Fruit fly (Drosophila melanogaster): ENCODE measurements around the gene sif.

dm6 chr3L:5690994-5691503, 33.3 kb downstream of the sif start:
- TF ChIP-seq rn (GFP tag; IDR thresholded peaks at IDR 0.05) (no peak), CG13204 (GFP tag; optimal IDR thresholded peaks at IDR 0.05) (no peak), CG32121 (GFP tag; IDR thresholded peaks at IDR 0.05) (no peak), EcR (GFP tag; optimal IDR thresholded peaks at IDR 0.05) (no peak), Pif1B (GFP tag; optimal IDR thresholded peaks at IDR 0.05) (no peak), CG8159 (tag; optimal IDR thresholded peaks at IDR 0.05) (no peak), Pif1A (GFP tag; optimal IDR thresholded peaks at IDR 0.05) (no peak), D1 (tag; optimal IDR thresholded peaks at IDR 0.05) (no peak), CG15710 (tag; optimal IDR thresholded peaks at IDR 0.05) (no peak), CG12605 (GFP tag; IDR thresholded peaks at IDR 0.05) (no peak)

Data from whole organism, pupa.